Worm (Caenorhabditis elegans) whole organism, L4 larva: Measurements from ENCODE around the gene prx-1.
A peak's percentile ranks its signal among the peaks of the same experiment; 100 is the strongest.

Source experiments
- aha-1 ChIP-seq: fragments of 150-350 bp; peaks from one replicate; lab custom pipeline; 2014; ENCODE audit warnings: missing biosample characterization, missing genetic modification characterization
- mep-1 ChIP-seq: fragments of 150-350 bp; sonication (generic microtip); optimal IDR thresholded peaks from 3 replicates; lab custom pipeline; 2014; ENCODE audit warnings: missing biosample characterization, missing genetic modification characterization

prx-1 gene

ce11 chrX:14370314-14370713 lies 56.6 kb downstream of the prx-1 start, which contains the start of gene irk-3:
Gene irk-3 (minus strand): TSS chrX:14370414.
- TF ChIP-seq aha-1 (tag; lab: Kevin White, UChicago): peak; percentile 23
- no peak for TF ChIP-seq mep-1 (tag; lab: Kevin White, UChicago)
